Fruit fly (Drosophila melanogaster) whole organism, wandering third instar larva: ENCODE data around the gene rumi.

ENCODE experiments used
- Hr78 ChIP-seq: fragments of >200 bp; optimal IDR thresholded peaks from 2 replicates; lab custom pipeline; 2017; ENCODE audit warnings: missing biosample characterization, missing genetic modification characterization
- Myc ChIP-seq: fragments of >200 bp; optimal IDR thresholded peaks from 2 replicates; lab custom pipeline; 2017
- brk ChIP-seq: fragments of 200-800 bp; sonication (Bioruptor generic); optimal IDR thresholded peaks from 2 replicates; lab custom pipeline; 2016; ENCODE audit warnings: missing biosample characterization, mild to moderate bottlenecking, missing genetic modification characterization
- psq ChIP-seq: fragments of 200-800 bp; sonication (Bioruptor generic); optimal IDR thresholded peaks from 3 replicates; lab custom pipeline; 2017; ENCODE audit warnings: missing biosample characterization, mild to moderate bottlenecking, missing genetic modification characterization, moderate library complexity

DNA sequence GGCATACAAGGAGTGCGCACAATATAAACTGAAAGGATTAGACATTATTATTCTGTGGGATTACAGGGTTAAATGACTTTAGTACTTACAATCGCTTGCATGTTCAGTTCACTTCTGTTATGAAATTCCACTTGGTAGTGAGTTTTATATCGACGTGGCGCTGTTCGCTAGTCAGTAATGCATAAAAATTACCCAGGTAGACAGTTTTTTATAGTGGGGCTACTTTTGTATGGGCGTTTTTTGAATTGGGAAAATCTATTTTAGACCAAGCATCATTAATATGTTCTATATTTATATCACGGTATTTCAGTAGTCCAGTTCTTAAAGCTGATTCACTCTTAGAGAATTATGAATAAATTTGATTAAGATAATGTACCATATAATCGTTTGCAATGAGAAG is 21.3 kb upstream of the rumi start, which contains the start of gene CG43095:
- no peak for TF ChIP-seq psq (GFP tag; lab: Kevin White, UChicago)
- no peak for TF ChIP-seq Hr78
- no peak for TF ChIP-seq brk (GFP tag; lab: Kevin White, UChicago)
- no peak for TF ChIP-seq Myc (lab: Kevin White, UChicago)
